Worm (Caenorhabditis elegans): ENCODE results near the gene str-198.

DNA sequence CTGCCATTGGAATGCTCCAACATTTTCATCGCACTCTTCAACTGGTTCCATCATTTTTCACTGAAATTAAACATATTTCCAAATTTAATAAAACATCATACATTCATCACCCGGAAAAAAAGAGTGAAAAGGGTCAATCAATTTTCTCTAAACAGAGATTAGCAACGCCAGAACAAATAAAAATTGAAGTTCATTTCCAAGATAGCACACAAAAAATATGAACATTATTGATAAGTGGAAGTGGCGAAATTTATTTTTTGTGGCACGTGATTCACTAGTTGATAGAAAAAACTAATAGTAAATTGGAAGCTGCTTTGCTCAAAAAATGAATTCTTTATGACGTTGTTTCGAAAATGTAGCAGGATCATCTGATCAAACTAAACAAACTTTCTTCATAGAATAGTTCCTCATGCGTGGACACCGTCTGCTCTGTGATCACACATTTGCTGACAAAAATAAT lies 27.7 kb downstream of the str-198 start, which contains the start of the genes F14H3.12 and srj-29:
- TF ChIP-seq cog-1 (tag; optimal IDR thresholded peaks at IDR 0.05) (no peak), tab-1 (GFP tag; IDR thresholded peaks at IDR 0.05) (no peak)

Measured in whole organism, midembryonic.